Fruit fly (Drosophila melanogaster) whole organism, embryonic: Measurements from ENCODE around the gene CG16972.
A peak's percentile ranks its signal among the peaks of the same experiment; 100 is the strongest.

Source experiments
- Adf1 ChIP-seq: fragments of 200-800 bp; sonication (Bioruptor generic); IDR thresholded peaks from 2 replicates; pipeline ENCODE4 v1.3.6; 2022; ENCODE audit warnings: missing biosample characterization, missing genetic modification characterization
- Bgb ChIP-seq: fragments of 200-800 bp; sonication (Bioruptor generic); IDR thresholded peaks from 2 replicates; pipeline ENCODE4 v1.3.6; 2022; ENCODE audit warnings: missing biosample characterization, missing genetic modification characterization; ENCODE audit not compliant: partially characterized antibody
- CG11398 ChIP-seq: fragments of 200-800 bp; sonication (Bioruptor generic); optimal IDR thresholded peaks from 2 replicates; lab custom pipeline; 2016; ENCODE audit warnings: missing biosample characterization, missing genetic modification characterization
- CG12071 ChIP-seq: fragments of 200-800 bp; sonication (Bioruptor generic); optimal IDR thresholded peaks from 3 replicates; lab custom pipeline; 2018; ENCODE audit warnings: missing biosample characterization, mild to moderate bottlenecking, missing genetic modification characterization
- CG12155 ChIP-seq: fragments of 200-800 bp; sonication (Bioruptor generic); optimal IDR thresholded peaks from 3 replicates; lab custom pipeline; 2016; ENCODE audit warnings: missing biosample characterization, missing genetic modification characterization
- CG12219 ChIP-seq: fragments of 200-800 bp; sonication (Bioruptor generic); optimal IDR thresholded peaks from 3 replicates; lab custom pipeline; 2018; ENCODE audit warnings: missing biosample characterization, mild to moderate bottlenecking, missing genetic modification characterization
- CG1233 ChIP-seq: fragments of 200-800 bp; sonication (Bioruptor generic); optimal IDR thresholded peaks from 4 replicates; lab custom pipeline; 2018; ENCODE audit warnings: missing biosample characterization, mild to moderate bottlenecking, missing genetic modification characterization
- CG12391 ChIP-seq: fragments of 200-800 bp; sonication (Bioruptor generic); optimal IDR thresholded peaks from 3 replicates; lab custom pipeline; 2018; ENCODE audit warnings: missing biosample characterization, mild to moderate bottlenecking, missing genetic modification characterization, moderate library complexity
- CG12769 ChIP-seq: fragments of 200-800 bp; sonication (Bioruptor generic); optimal IDR thresholded peaks from 2 replicates; lab custom pipeline; 2019; ENCODE audit warnings: missing biosample characterization, mild to moderate bottlenecking, missing genetic modification characterization, moderate library complexity
- CG13123 ChIP-seq: fragments of 200-800 bp; sonication (Bioruptor generic); optimal IDR thresholded peaks from 2 replicates; lab custom pipeline; 2016; ENCODE audit warnings: missing biosample characterization, missing genetic modification characterization
- CG17328 ChIP-seq: fragments of 200-800 bp; sonication (Bioruptor generic); IDR thresholded peaks from 2 replicates; pipeline ENCODE4 v1.3.6; 2022; ENCODE audit warnings: missing biosample characterization, missing genetic modification characterization
- CG17361 ChIP-seq: fragments of 200-800 bp; sonication (Bioruptor generic); IDR thresholded peaks from 3 replicates; pipeline ENCODE4 v1.3.6; 2022; ENCODE audit warnings: missing biosample characterization, missing genetic modification characterization
- CG1832 ChIP-seq: fragments of 200-800 bp; sonication (Bioruptor generic); optimal IDR thresholded peaks from 2 replicates; lab custom pipeline; 2017; ENCODE audit warnings: missing biosample characterization, mild to moderate bottlenecking, missing genetic modification characterization, inconsistent platforms
- CG18764 ChIP-seq: fragments of 200-800 bp; sonication (Bioruptor generic); optimal IDR thresholded peaks from 3 replicates; lab custom pipeline; 2016; ENCODE audit warnings: missing biosample characterization, missing genetic modification characterization
- CG31365 ChIP-seq: fragments of 200-800 bp; sonication (Bioruptor generic); optimal IDR thresholded peaks from 2 replicates; lab custom pipeline; 2018; ENCODE audit warnings: missing biosample characterization, mild to moderate bottlenecking, missing genetic modification characterization
- CG3163 ChIP-seq: fragments of 200-800 bp; sonication (Bioruptor generic); optimal IDR thresholded peaks from 3 replicates; lab custom pipeline; 2016; ENCODE audit warnings: missing biosample characterization, missing genetic modification characterization
- CG42726 ChIP-seq: fragments of 200-800 bp; sonication (Bioruptor generic); IDR thresholded peaks from 2 replicates; pipeline ENCODE4 v1.3.6; 2022; ENCODE audit warnings: missing biosample characterization, missing genetic modification characterization; ENCODE audit not compliant: partially characterized antibody
- CG4707 ChIP-seq: fragments of 200-800 bp; sonication (Bioruptor generic); optimal IDR thresholded peaks from 2 replicates; lab custom pipeline; 2018; ENCODE audit warnings: missing biosample characterization, mild to moderate bottlenecking, missing genetic modification characterization, moderate library complexity
- CG4730 ChIP-seq: fragments of 200-800 bp; sonication (Bioruptor generic); IDR thresholded peaks from 2 replicates; pipeline ENCODE4 v1.3.6; 2022; ENCODE audit warnings: missing biosample characterization, missing genetic modification characterization
- CG7357 ChIP-seq: fragments of 200-800 bp; sonication (Bioruptor generic); IDR thresholded peaks from 3 replicates; pipeline ENCODE4 v1.3.6; 2022; ENCODE audit warnings: missing biosample characterization, missing genetic modification characterization
- CG8089 ChIP-seq: fragments of 200-800 bp; sonication (Bioruptor generic); optimal IDR thresholded peaks from 3 replicates; lab custom pipeline; 2016; ENCODE audit warnings: missing biosample characterization, missing genetic modification characterization
- CG8765 ChIP-seq: fragments of 200-800 bp; sonication (Bioruptor generic); IDR thresholded peaks from 2 replicates; pipeline ENCODE4 v1.3.6; 2022; ENCODE audit warnings: missing biosample characterization, missing genetic modification characterization
- CG9932 ChIP-seq: fragments of 200-800 bp; sonication (Bioruptor generic); IDR thresholded peaks from 2 replicates; pipeline ENCODE4 v1.3.6; 2022; ENCODE audit warnings: missing biosample characterization, missing genetic modification characterization
- CTCF ChIP-seq: fragments of 200-800 bp; sonication (Bioruptor generic); optimal IDR thresholded peaks from 2 replicates; lab custom pipeline; 2017; ENCODE audit warnings: missing biosample characterization, mild to moderate bottlenecking, missing genetic modification characterization, moderate library complexity
- Dek ChIP-seq: fragments of 200-800 bp; sonication (Bioruptor generic); optimal IDR thresholded peaks from 3 replicates; lab custom pipeline; 2019; ENCODE audit warnings: missing biosample characterization, mild to moderate bottlenecking, missing genetic modification characterization, moderate library complexity
- Drgx ChIP-seq: fragments of 200-800 bp; sonication (Bioruptor generic); IDR thresholded peaks from 2 replicates; pipeline ENCODE4 v1.3.6; 2022; ENCODE audit warnings: missing biosample characterization, missing genetic modification characterization
- E2f2 ChIP-seq: fragments of 200-800 bp; sonication (Bioruptor generic); IDR thresholded peaks from 2 replicates; pipeline ENCODE4 v1.3.6; 2022; ENCODE audit warnings: missing biosample characterization, missing genetic modification characterization
- ERR ChIP-seq: fragments of 200-800 bp; sonication (Bioruptor generic); optimal IDR thresholded peaks from 2 replicates; lab custom pipeline; 2016; ENCODE audit warnings: missing biosample characterization, missing genetic modification characterization
- H15 ChIP-seq: fragments of 200-800 bp; sonication (Bioruptor generic); IDR thresholded peaks from 3 replicates; pipeline ENCODE4 v1.3.6; 2022; ENCODE audit warnings: missing biosample characterization, missing genetic modification characterization
- Hmr ChIP-seq: fragments of 200-800 bp; sonication (Bioruptor generic); optimal IDR thresholded peaks from 3 replicates; lab custom pipeline; 2017; ENCODE audit warnings: mild to moderate bottlenecking, missing biosample characterization, missing genetic modification reagents, missing genetic modification characterization
- MBD-R2 ChIP-seq: fragments of 200-800 bp; sonication (Bioruptor generic); IDR thresholded peaks from 2 replicates; pipeline ENCODE4 v1.3.6; 2022; ENCODE audit warnings: missing biosample characterization, missing genetic modification characterization
- Nf-YB ChIP-seq: fragments of 200-800 bp; sonication (Bioruptor generic); optimal IDR thresholded peaks from 3 replicates; lab custom pipeline; 2019; ENCODE audit warnings: missing biosample characterization, mild to moderate bottlenecking, missing genetic modification characterization, moderate library complexity
- Poxn ChIP-seq: fragments of 200-800 bp; sonication (Bioruptor generic); IDR thresholded peaks from 2 replicates; pipeline ENCODE4 v1.3.6; 2022; ENCODE audit warnings: missing biosample characterization, missing genetic modification characterization
- Scr ChIP-seq: fragments of 200-800 bp; sonication (Bioruptor generic); IDR thresholded peaks from 2 replicates; pipeline ENCODE4 v1.3.6; 2022; ENCODE audit warnings: missing biosample characterization, missing genetic modification characterization; ENCODE audit not compliant: partially characterized antibody
- Sin3A ChIP-seq: fragments of >200 bp; optimal IDR thresholded peaks from 2 replicates; lab custom pipeline; 2018
- Spps ChIP-seq: fragments of 200-800 bp; sonication (Bioruptor generic); optimal IDR thresholded peaks from 2 replicates; lab custom pipeline; 2018; ENCODE audit warnings: missing biosample characterization, mild to moderate bottlenecking, missing genetic modification characterization
- cad ChIP-seq: fragments of >200 bp; optimal IDR thresholded peaks from 2 replicates; lab custom pipeline; 2017; ENCODE audit warnings: missing biosample characterization, missing genetic modification characterization
- cg ChIP-seq: fragments of 200-800 bp; sonication (Bioruptor generic); optimal IDR thresholded peaks from 3 replicates; lab custom pipeline; 2019; ENCODE audit warnings: missing biosample characterization, mild to moderate bottlenecking, missing genetic modification characterization, moderate library complexity
- exex ChIP-seq: fragments of 200-800 bp; sonication (Bioruptor generic); optimal IDR thresholded peaks from 4 replicates; lab custom pipeline; 2018; ENCODE audit warnings: missing biosample characterization, mild to moderate bottlenecking, missing genetic modification characterization, moderate library complexity
- fd3F ChIP-seq: fragments of 200-800 bp; sonication (Bioruptor generic); optimal IDR thresholded peaks from 2 replicates; lab custom pipeline; 2018; ENCODE audit warnings: missing biosample characterization, mild to moderate bottlenecking, missing genetic modification characterization, moderate library complexity
- gce ChIP-seq: fragments of 200-800 bp; sonication (Bioruptor generic); IDR thresholded peaks from 3 replicates; pipeline ENCODE4 v1.3.6; 2022; ENCODE audit warnings: missing biosample characterization, missing genetic modification characterization
- grn ChIP-seq: fragments of 200-800 bp; sonication (Bioruptor generic); optimal IDR thresholded peaks from 3 replicates; lab custom pipeline; 2017; ENCODE audit warnings: missing biosample characterization, missing genetic modification characterization
- jumu ChIP-seq: fragments of 200-800 bp; sonication (Bioruptor generic); optimal IDR thresholded peaks from 3 replicates; lab custom pipeline; 2016; ENCODE audit warnings: missing biosample characterization, missing genetic modification characterization
- kah ChIP-seq: fragments of 200-800 bp; sonication (Bioruptor generic); optimal IDR thresholded peaks from 2 replicates; lab custom pipeline; 2018; ENCODE audit warnings: missing biosample characterization, mild to moderate bottlenecking, missing genetic modification characterization
- lab ChIP-seq: fragments of 200-800 bp; sonication (Bioruptor generic); optimal IDR thresholded peaks from 3 replicates; lab custom pipeline; 2017; ENCODE audit warnings: missing biosample characterization, missing genetic modification characterization, mild to moderate bottlenecking, moderate library complexity, missing genetic modification reagents
- lbe ChIP-seq: fragments of 200-800 bp; sonication (Bioruptor generic); optimal IDR thresholded peaks from 2 replicates; lab custom pipeline; 2016; ENCODE audit warnings: missing biosample characterization, mild to moderate bottlenecking, missing genetic modification characterization
- peb ChIP-seq: fragments of 200-800 bp; sonication (Bioruptor generic); IDR thresholded peaks from 2 replicates; pipeline ENCODE4 v1.3.6; 2022; ENCODE audit warnings: missing biosample characterization, missing genetic modification characterization
- repo ChIP-seq: fragments of 200-800 bp; sonication (Bioruptor generic); optimal IDR thresholded peaks from 2 replicates; lab custom pipeline; 2016; ENCODE audit warnings: missing biosample characterization, missing genetic modification characterization
- run ChIP-seq: fragments of 200-800 bp; sonication (Bioruptor generic); optimal IDR thresholded peaks from 3 replicates; lab custom pipeline; 2018; ENCODE audit warnings: missing biosample characterization, mild to moderate bottlenecking, missing genetic modification characterization
- tio ChIP-seq: fragments of 200-800 bp; sonication (Bioruptor generic); optimal IDR thresholded peaks from 2 replicates; lab custom pipeline; 2017; ENCODE audit warnings: missing biosample characterization, missing genetic modification characterization, inconsistent platforms
- wdn ChIP-seq: fragments of 200-800 bp; sonication (Bioruptor generic); IDR thresholded peaks from 2 replicates; pipeline ENCODE4 v1.3.6; 2022; ENCODE audit warnings: missing biosample characterization, missing genetic modification characterization
- wek ChIP-seq: fragments of 200-800 bp; sonication (Bioruptor generic); optimal IDR thresholded peaks from 3 replicates; lab custom pipeline; 2018; ENCODE audit warnings: missing biosample characterization, mild to moderate bottlenecking, missing genetic modification characterization, moderate library complexity
- zf30C ChIP-seq: fragments of 200-800 bp; sonication (Bioruptor generic); optimal IDR thresholded peaks from 3 replicates; lab custom pipeline; 2018; ENCODE audit warnings: missing biosample characterization, mild to moderate bottlenecking, missing genetic modification characterization

CG16972 gene

dm6 chr2L:13191894-13192293, 11.2 kb downstream of the CG16972 start, which contains the start of the genes CG16974 and Edem2 (continued):
- TF ChIP-seq repo (GFP tag; lab: Kevin White, UChicago) (no peak), CG17361 (GFP tag; lab: Robert Waterston, UW) (no peak), Drgx (no peak), CG11398 (GFP tag; lab: Kevin White, UChicago) (no peak), Adf1 (GFP tag; lab: Robert Waterston, UW) (peak; percentile 34; the same call in 1 of the 2 replicates), CG12391 (tag; lab: Kevin White, UChicago) (peak; percentile 91), CG1233 (GFP tag; lab: Kevin White, UChicago) (peak; percentile 50), wdn (GFP tag; lab: Robert Waterston, UW) (peak; percentile 78), CG12769 (tag; lab: Kevin White, UChicago) (no peak), peb (peak; percentile 56), tio (no peak), CG31365 (tag; lab: Kevin White, UChicago) (no peak), Nf-YB (peak; percentile 40), CG3163 (no peak), CG4707 (GFP tag; lab: Kevin White, UChicago) (no peak), kah (GFP tag; lab: Kevin White, UChicago) (no peak), Poxn (GFP tag; lab: Robert Waterston, UW) (no peak), ERR (GFP tag; lab: Kevin White, UChicago) (no peak), wek (GFP tag; lab: Kevin White, UChicago) (no peak), E2f2 (GFP tag; lab: Robert Waterston, UW) (peak; percentile 52), Scr (peak; percentile 32), exex (no peak), CTCF (no peak), Sin3A (lab: Kevin White, UChicago) (peak; percentile 60), grn (GFP tag; lab: Kevin White, UChicago) (no peak), cad (GFP tag; lab: Kevin White, UChicago) (no peak), cg (GFP tag; lab: Kevin White, UChicago) (no peak), Hmr (no peak), fd3F (GFP tag; lab: Kevin White, UChicago) (peak; percentile 30), CG9932 (GFP tag; lab: Robert Waterston, UW) (peak; percentile 83), lab (GFP tag; lab: Kevin White, UChicago) (no peak), CG13123 (GFP tag; lab: Kevin White, UChicago) (peak; percentile 64), CG12219 (no peak), CG17328 (GFP tag; lab: Robert Waterston, UW) (peak; percentile 70), lbe (GFP tag; lab: Kevin White, UChicago) (no peak), H15 (GFP tag; lab: Robert Waterston, UW) (peak; percentile 43; the same call in 1 of the 3 replicates), CG18764 (GFP tag; lab: Kevin White, UChicago) (peak; percentile 74), CG12155 (peak; percentile 84), CG4730 (GFP tag; lab: Robert Waterston, UW) (peak; percentile 69), CG12071 (GFP tag; lab: Kevin White, UChicago) (no peak), jumu (GFP tag; lab: Kevin White, UChicago) (peak; percentile 3), CG8089 (GFP tag; lab: Kevin White, UChicago) (no peak), Dek (peak; percentile 74), MBD-R2 (GFP tag; lab: Robert Waterston, UW) (peak; percentile 75), CG8765 (GFP tag; lab: Robert Waterston, UW) (peak; percentile 46; the same call in 1 of the 2 replicates), Spps (peak; percentile 50), CG1832 (GFP tag; lab: Kevin White, UChicago) (no peak), Bgb (GFP tag; lab: Robert Waterston, UW) (no peak), CG42726 (no peak), run (no peak), CG7357 (GFP tag; lab: Robert Waterston, UW) (peak; percentile 46; the same call in 1 of the 3 replicates), gce (no peak), zf30C (GFP tag; lab: Kevin White, UChicago) (no peak)
